Worm (Caenorhabditis elegans) whole organism, L2 larva: Measurements from ENCODE around the gene Y81B9A.1.

Experiments
- aly-2 ChIP-seq: fragments of 150-350 bp; optimal IDR thresholded peaks from 2 replicates; lab custom pipeline; 2014; ENCODE audit warnings: missing biosample characterization, missing genetic modification characterization
- blmp-1 ChIP-seq: sonication (generic microtip); optimal IDR thresholded peaks from 2 replicates; lab custom pipeline; 2017; ENCODE audit warnings: missing genetic modification characterization, mild to moderate bottlenecking, missing compliant biosample characterization, antibody characterized with exemption, moderate library complexity; ENCODE audit not compliant: insufficient read depth
- elt-3 ChIP-seq: sonication (generic microtip); optimal IDR thresholded peaks from 2 replicates; lab custom pipeline; 2017; ENCODE audit warnings: missing biosample characterization, missing genetic modification characterization
- gmeb-1 ChIP-seq: fragments of 150-350 bp; optimal IDR thresholded peaks from 2 replicates; lab custom pipeline; 2014; ENCODE audit warnings: missing biosample characterization, missing genetic modification characterization
- mdl-1 ChIP-seq, 2 experiments: fragments of 150-350 bp in 1 of 2; sonication (generic microtip) in 1 of 2; optimal IDR thresholded peaks; 2 replicates each; lab custom pipeline; 2017; ENCODE audit warnings: missing biosample characterization in 2 of 2, missing genetic modification characterization in 2 of 2
- nhr-10 ChIP-seq: sonication (generic microtip); optimal IDR thresholded peaks from 2 replicates; lab custom pipeline; 2017; ENCODE audit warnings: missing biosample characterization, missing genetic modification characterization
- nhr-21 ChIP-seq: fragments of 150-350 bp; optimal IDR thresholded peaks from 2 replicates; lab custom pipeline; 2014; ENCODE audit warnings: missing biosample characterization, missing genetic modification characterization
- snpc-4 ChIP-seq: fragments of 150-350 bp; optimal IDR thresholded peaks from 2 replicates; lab custom pipeline; 2014; ENCODE audit warnings: missing biosample characterization, missing genetic modification characterization
- unc-39 ChIP-seq: fragments of 150-350 bp; optimal IDR thresholded peaks from 2 replicates; lab custom pipeline; 2014; ENCODE audit warnings: missing biosample characterization, missing genetic modification characterization
- unc-62 ChIP-seq: fragments of 150-350 bp; optimal IDR thresholded peaks from 2 replicates; lab custom pipeline; 2014; ENCODE audit warnings: missing biosample characterization, missing genetic modification reagents, missing genetic modification characterization
- zag-1 ChIP-seq: fragments of 150-350 bp; optimal IDR thresholded peaks from 2 replicates; lab custom pipeline; 2014; ENCODE audit warnings: missing biosample characterization, missing genetic modification characterization
- ztf-11 ChIP-seq: sonication (generic microtip); optimal IDR thresholded peaks from 2 replicates; lab custom pipeline; 2017; ENCODE audit warnings: missing biosample characterization, missing genetic modification characterization
- ztf-4 ChIP-seq: fragments of 150-350 bp; optimal IDR thresholded peaks from 2 replicates; lab custom pipeline; 2014; ENCODE audit warnings: missing biosample characterization, missing genetic modification characterization

ce11 chrX:9180823-9181222, 11.4 kb upstream of the Y81B9A.1 start, which contains the start of gene Y81B9A.4:
- TF ChIP-seq elt-3 (tag; lab: Kevin White, UChicago) (no peak), ztf-4 (tag; lab: Kevin White, UChicago) (no peak), unc-62 (GFP tag; lab: Kevin White, UChicago) (no peak), aly-2 (tag; lab: Kevin White, UChicago) (no peak), ztf-11 (no peak), snpc-4 (tag; lab: Kevin White, UChicago) (no peak), blmp-1 (tag; lab: Kevin White, UChicago) (no peak), mdl-1 (tag; optimal IDR thresholded peaks at IDR 0.05; lab: Kevin White, UChicago) (no peak), nhr-21 (tag; lab: Kevin White, UChicago) (no peak), zag-1 (tag; lab: Kevin White, UChicago) (no peak), gmeb-1 (no peak), nhr-10 (tag; lab: Kevin White, UChicago) (no peak), unc-39 (tag; lab: Kevin White, UChicago) (no peak)
